Fruit fly (Drosophila melanogaster): Measurements from ENCODE around the gene Coa7.

Coa7 gene

DNA sequence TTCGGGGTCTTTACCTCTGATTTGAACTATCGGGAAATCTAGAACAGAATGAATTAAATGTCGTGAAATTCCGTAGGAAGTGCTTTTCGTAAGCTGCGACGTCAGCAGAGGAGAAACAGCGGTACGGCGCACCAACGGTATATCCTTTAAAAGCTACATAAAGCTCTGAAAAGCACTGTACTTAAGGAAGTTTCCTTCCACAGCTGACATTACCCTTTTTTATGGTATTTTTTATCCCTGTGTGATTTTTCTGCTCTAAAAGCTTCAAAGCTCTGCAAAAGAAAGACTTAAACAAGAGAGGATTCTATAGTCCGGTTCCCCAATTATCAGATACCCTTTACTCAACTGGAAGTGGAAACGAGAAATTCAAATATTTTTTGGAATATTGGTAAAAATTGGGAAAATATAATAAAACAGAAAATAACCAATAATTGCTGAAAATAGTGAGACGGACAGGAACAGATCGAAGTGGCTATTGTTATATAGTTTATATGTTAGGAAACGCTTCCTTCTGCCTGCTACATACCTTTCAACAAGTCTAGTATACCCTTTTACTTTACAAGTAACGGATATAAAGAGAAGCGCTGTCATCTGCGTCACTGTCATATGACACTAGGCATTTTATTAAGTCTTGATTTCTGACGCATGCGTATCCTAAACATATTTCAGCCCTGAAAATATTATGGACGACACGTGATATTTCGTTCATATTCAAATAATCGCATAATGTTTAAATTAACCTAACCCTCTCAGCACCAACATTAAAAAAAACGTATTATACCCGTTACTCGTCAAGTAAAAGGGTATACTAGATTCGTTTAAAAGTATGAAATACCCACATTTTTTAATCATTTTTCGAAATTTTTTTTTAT lies 8.5 kb upstream of the Coa7 start, which contains the start of the genes stnA and stnB:
Gene stnA, minus strand, starts transcription at position 51 of the 872 bp plus-strand sequence.
Gene stnB, minus strand, starts transcription at position 51 of the 872 bp plus-strand sequence.
- no peak for TF ChIP-seq hkb (optimal IDR thresholded peaks at IDR 0.05)
- no peak; the same call in 1 of the 2 replicates for TF ChIP-seq hkb (GFP tag; IDR thresholded peaks at IDR 0.05)
- no peak for TF ChIP-seq zf30C (GFP tag; optimal IDR thresholded peaks at IDR 0.05)
- TF ChIP-seq Taf1 (GFP tag; IDR thresholded peaks at IDR 0.05): 0 out of 2 replicates have a peak, but pooled peaks have one; percentile 31
- TF ChIP-seq CG18262 (tag; optimal IDR thresholded peaks at IDR 0.05): peak; percentile 4
- TF ChIP-seq Oli (tag; optimal IDR thresholded peaks at IDR 0.05): peak; percentile 20
- no peak for TF ChIP-seq CG8290 (GFP tag; optimal IDR thresholded peaks at IDR 0.05)
- TF ChIP-seq CG8290 (tag; optimal IDR thresholded peaks at IDR 0.05): no peak
- peak; percentile 56 for TF ChIP-seq gem (tag; optimal IDR thresholded peaks at IDR 0.05)
- no peak for TF ChIP-seq Doc2 (GFP tag; IDR thresholded peaks at IDR 0.05)
- TF ChIP-seq CG1792 (GFP tag; optimal IDR thresholded peaks at IDR 0.05): no peak
- TF ChIP-seq Atf-2 (GFP tag; optimal IDR thresholded peaks at IDR 0.05): no peak
- peak; percentile 34; the same call in 1 of the 2 replicates for TF ChIP-seq Xrp1 (GFP tag; IDR thresholded peaks at IDR 0.05)
- TF ChIP-seq BEAF-32 (GFP tag; optimal IDR thresholded peaks at IDR 0.05): peak; percentile 17
- TF ChIP-seq CG15073 (GFP tag; optimal IDR thresholded peaks at IDR 0.05): no peak
- TF ChIP-seq CG10147 (GFP tag; optimal IDR thresholded peaks at IDR 0.05): peak; percentile 17
- peak; percentile 63 for TF ChIP-seq Fer1 (GFP tag; optimal IDR thresholded peaks at IDR 0.05)
- peak; percentile 94 for TF ChIP-seq ewg (GFP tag; optimal IDR thresholded peaks at IDR 0.05)
- TF ChIP-seq scrt (GFP tag; optimal IDR thresholded peaks at IDR 0.05): peak; percentile 18
- TF ChIP-seq fd96Cb (tag; optimal IDR thresholded peaks at IDR 0.05): peak; percentile 8
- no peak for TF ChIP-seq Lpt (GFP tag; optimal IDR thresholded peaks at IDR 0.05)
- no peak for TF ChIP-seq ci (GFP tag; IDR thresholded peaks at IDR 0.05)
- TF ChIP-seq Ssrp (tag; optimal IDR thresholded peaks at IDR 0.05): no peak
- peak; percentile 44 for TF ChIP-seq CG13424 (tag; optimal IDR thresholded peaks at IDR 0.05)
- TF ChIP-seq Sox102F (GFP tag; optimal IDR thresholded peaks at IDR 0.05): peak; percentile 29
- TF ChIP-seq Dp (GFP tag; optimal IDR thresholded peaks at IDR 0.05): no peak
- no peak for TF ChIP-seq twi (tag; optimal IDR thresholded peaks at IDR 0.05)
- peak; percentile 22; the same call in 1 of the 2 replicates for TF ChIP-seq CG7372 (GFP tag; IDR thresholded peaks at IDR 0.05)
- TF ChIP-seq CG6813 (GFP tag; optimal IDR thresholded peaks at IDR 0.05): no peak
- TF ChIP-seq CG11093 (GFP tag; IDR thresholded peaks at IDR 0.05): no peak
- TF ChIP-seq ham (GFP tag; IDR thresholded peaks at IDR 0.05): no peak
- TF ChIP-seq CG4854 (GFP tag; optimal IDR thresholded peaks at IDR 0.05): no peak
- peak in 1 of 2 experiments; percentile 13 for TF ChIP-seq dpn (GFP tag; optimal IDR thresholded peaks at IDR 0.05)
- TF ChIP-seq D19A (tag; optimal IDR thresholded peaks at IDR 0.05): peak; percentile 71
- no peak for TF ChIP-seq ab (GFP tag; optimal IDR thresholded peaks at IDR 0.05)
- no peak for TF ChIP-seq jumu (GFP tag; optimal IDR thresholded peaks at IDR 0.05)
- TF ChIP-seq Xbp1 (GFP tag; optimal IDR thresholded peaks at IDR 0.05): peak; percentile 16
- no peak for TF ChIP-seq H2.0 (GFP tag; IDR thresholded peaks at IDR 0.05)
- TF ChIP-seq CG7556 (GFP tag; optimal IDR thresholded peaks at IDR 0.05): peak; percentile 23
- TF ChIP-seq CG3281 (GFP tag; optimal IDR thresholded peaks at IDR 0.05): peak; percentile 26
- TF ChIP-seq bsh (GFP tag; optimal IDR thresholded peaks at IDR 0.05): peak in 1 of 2 experiments; percentile 18
- TF ChIP-seq CoRest (tag; optimal IDR thresholded peaks at IDR 0.05): peak; percentile 14
- TF ChIP-seq E2f1 (GFP tag; IDR thresholded peaks at IDR 0.05): peak; percentile 36
- TF ChIP-seq gro (GFP tag; optimal IDR thresholded peaks at IDR 0.05): peak; percentile 27
- no peak for TF ChIP-seq CG6791 (GFP tag; IDR thresholded peaks at IDR 0.05; ENCODE audit: partially characterized antibody)
- peak; percentile 74 for TF ChIP-seq sens (GFP tag)
- TF ChIP-seq CG7928 (GFP tag; optimal IDR thresholded peaks at IDR 0.05): peak; percentile 50
- TF ChIP-seq CG17359 (tag; optimal IDR thresholded peaks at IDR 0.05): peak; percentile 12
- TF ChIP-seq CG12391 (tag; optimal IDR thresholded peaks at IDR 0.05): peak; percentile 27

All from whole organism, embryonic.